Worm (Caenorhabditis elegans): ENCODE results near the gene ears-2.

Gene ears-2

DNA sequence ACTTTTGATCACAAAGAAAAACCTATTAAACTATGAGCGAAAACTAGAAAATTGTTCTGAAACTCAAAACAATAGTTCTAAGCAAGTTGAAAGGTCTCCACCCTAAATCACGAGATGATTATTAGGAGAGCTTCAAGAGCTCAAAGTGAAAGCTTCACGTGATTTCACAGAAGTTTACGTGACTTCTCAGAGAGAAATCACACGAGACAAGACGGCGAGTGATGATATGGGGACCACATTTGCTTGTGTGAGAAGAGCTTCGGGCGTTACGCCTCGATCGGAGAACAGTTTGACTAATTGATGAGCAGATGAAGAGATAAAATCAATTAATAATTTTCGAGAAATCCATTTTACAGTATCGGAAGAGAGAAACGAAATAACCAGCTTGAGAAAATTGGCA, 25.3 kb downstream of the ears-2 start:
- TF ChIP-seq aly-2 (tag; optimal IDR thresholded peaks at IDR 0.05) (no peak), F13H6.1 (tag; optimal IDR thresholded peaks at IDR 0.05) (no peak), snpc-4 (tag; optimal IDR thresholded peaks at IDR 0.05) (no peak), nhr-129 (tag; optimal IDR thresholded peaks at IDR 0.05) (peak; percentile 37), C34F6.9 (tag; optimal IDR thresholded peaks at IDR 0.05) (peak; percentile 28), unc-55 (GFP tag; optimal IDR thresholded peaks at IDR 0.05) (no peak), mab-5 (tag; optimal IDR thresholded peaks at IDR 0.05) (no peak), mbf-1 (tag; optimal IDR thresholded peaks at IDR 0.05) (no peak), ZK546.5 (tag; optimal IDR thresholded peaks at IDR 0.05) (no peak)

DNA sequence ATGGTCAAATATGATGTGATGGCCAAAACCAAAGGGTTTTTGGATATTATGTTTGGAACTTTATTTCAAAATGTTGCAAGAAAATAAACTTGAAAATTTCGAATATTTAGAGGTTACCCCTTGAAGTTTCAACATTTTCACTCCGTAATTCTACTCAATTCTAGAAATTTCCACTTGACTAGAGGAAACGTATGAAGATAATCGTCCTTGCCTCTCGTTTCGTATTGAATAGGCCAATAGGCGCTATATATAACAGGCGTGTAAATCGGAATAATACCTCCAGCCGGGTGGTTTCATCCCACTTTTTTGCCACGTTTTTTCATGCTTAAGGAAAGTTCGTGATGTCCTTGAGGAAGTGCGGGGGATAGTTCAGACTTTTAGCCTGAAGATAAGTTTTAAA, 47.0 kb downstream of the ears-2 start:
- TF ChIP-seq nhr-11 (tag; optimal IDR thresholded peaks at IDR 0.05) (no peak), dmd-4 (tag; optimal IDR thresholded peaks at IDR 0.05) (no peak), crh-2 (tag; optimal IDR thresholded peaks at IDR 0.05) (no peak), zag-1 (tag; optimal IDR thresholded peaks at IDR 0.05) (no peak), ztf-1 (GFP tag; conservative IDR thresholded peaks at IDR 0.05) (no peak), nhr-77 (tag; optimal IDR thresholded peaks at IDR 0.05) (no peak), unc-62 (GFP tag; optimal IDR thresholded peaks at IDR 0.05) (no peak), lin-11 (tag; optimal IDR thresholded peaks at IDR 0.05) (no peak), ceh-82 (tag; optimal IDR thresholded peaks at IDR 0.05) (no peak), lin-39 (tag; optimal IDR thresholded peaks at IDR 0.05) (no peak), nhr-23 (tag; optimal IDR thresholded peaks at IDR 0.05) (no peak), nhr-21 (tag; optimal IDR thresholded peaks at IDR 0.05) (no peak), C34F6.9 (tag; optimal IDR thresholded peaks at IDR 0.05) (no peak), ama-1 (optimal IDR thresholded peaks at IDR 0.05) (no peak)

DNA sequence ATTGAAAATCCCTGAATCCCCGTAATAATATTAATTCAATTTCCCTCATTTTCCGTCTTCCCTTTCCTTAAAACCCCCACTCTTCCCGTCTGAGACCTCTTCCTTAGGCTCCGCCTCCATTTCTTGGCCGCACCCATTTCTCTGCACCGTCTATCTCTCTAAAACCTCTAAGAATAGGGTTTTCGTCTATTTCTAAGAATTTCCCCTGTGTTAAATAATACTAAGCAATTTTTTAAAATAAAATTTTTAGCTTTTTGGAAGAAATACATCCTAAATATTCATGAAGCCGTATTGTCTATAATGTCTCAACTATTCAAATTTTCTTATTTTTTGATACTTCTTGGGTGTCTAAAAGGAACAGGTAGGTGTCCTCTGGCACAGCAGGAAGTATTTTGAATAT, 50.8 kb downstream of the ears-2 start, which contains the start of gene cdh-8:
Gene cdh-8, plus strand, starts transcription at position 301 of the 400 bp plus-strand sequence.
- TF ChIP-seq sma-9 (GFP tag; optimal IDR thresholded peaks at IDR 0.05) (no peak), sma-9 (tag; optimal IDR thresholded peaks at IDR 0.05) (no peak), egl-27 (tag; optimal IDR thresholded peaks at IDR 0.05) (no peak), mdl-1 (tag; optimal IDR thresholded peaks at IDR 0.05) (no peak), dmd-4 (tag; optimal IDR thresholded peaks at IDR 0.05) (no peak), Y55F3AM.14 (GFP tag; optimal IDR thresholded peaks at IDR 0.05) (no peak), snpc-4 (tag; optimal IDR thresholded peaks at IDR 0.05) (no peak), C34F6.9 (tag; optimal IDR thresholded peaks at IDR 0.05) (no peak), ama-1 (optimal IDR thresholded peaks at IDR 0.05) (no peak), elt-1 (tag; optimal IDR thresholded peaks at IDR 0.05) (no peak), skn-1 (tag; optimal IDR thresholded peaks at IDR 0.05) (no peak), ztf-1 (GFP tag; conservative IDR thresholded peaks at IDR 0.05) (no peak), unc-62 (GFP tag; optimal IDR thresholded peaks at IDR 0.05) (no peak), fos-1 (tag; optimal IDR thresholded peaks at IDR 0.05) (no peak), nhr-25 (tag; optimal IDR thresholded peaks at IDR 0.05) (no peak)

Data from whole organism, L2 larva.